Worm (Caenorhabditis elegans): ENCODE measurements around the gene ulp-2.
A peak's percentile ranks its signal among the peaks of the same experiment; 100 is the strongest.

The ulp-2 gene

DNA sequence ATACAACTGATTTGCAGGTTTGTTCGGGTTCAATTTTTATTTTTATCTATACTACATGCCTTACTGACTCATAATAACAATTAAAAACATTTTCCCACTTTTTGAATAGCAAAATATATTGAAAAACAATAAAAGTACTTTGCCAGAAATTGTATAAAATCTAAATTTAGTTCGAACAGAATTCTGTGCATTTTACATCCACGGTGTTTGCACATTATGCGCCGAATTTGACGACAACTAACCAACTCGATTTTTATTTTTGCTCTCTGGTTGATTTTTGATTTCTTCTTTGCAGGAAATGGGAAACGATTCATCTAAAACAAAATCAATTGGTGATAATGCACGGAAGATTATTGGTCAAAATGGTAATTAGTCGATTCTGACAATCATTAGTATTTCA, 12.9 kb downstream of the ulp-2 start (continued):
- TF ChIP-seq lin-35 (GFP tag; optimal IDR thresholded peaks at IDR 0.05) = peak; percentile 23 to 37
- TF ChIP-seq grh-1 (GFP tag; IDR thresholded peaks at IDR 0.05) = no peak
- TF ChIP-seq aha-1 (tag; optimal IDR thresholded peaks at IDR 0.05) = no peak
- no peak for TF ChIP-seq ceh-82 (tag; optimal IDR thresholded peaks at IDR 0.05)
- TF ChIP-seq rnt-1 (tag; optimal IDR thresholded peaks at IDR 0.05) = peak; percentile 12
- TF ChIP-seq nhr-12 (tag; optimal IDR thresholded peaks at IDR 0.05) = no peak
- no peak for TF ChIP-seq unc-86 (tag; optimal IDR thresholded peaks at IDR 0.05)
- TF ChIP-seq lin-14 (GFP tag; optimal IDR thresholded peaks at IDR 0.05) = no peak
- no peak for TF ChIP-seq C34B4.2 (tag; optimal IDR thresholded peaks at IDR 0.05)
- no peak for TF ChIP-seq blmp-1 (tag; optimal IDR thresholded peaks at IDR 0.05)
- TF ChIP-seq ets-5 (GFP tag; IDR thresholded peaks at IDR 0.05) = no peak
- TF ChIP-seq nhr-19 (GFP tag; conservative IDR thresholded peaks at IDR 0.05) = no peak
- no peak for TF ChIP-seq unc-98 (GFP tag; IDR thresholded peaks at IDR 0.05)
- TF ChIP-seq egl-13 (tag; optimal IDR thresholded peaks at IDR 0.05) = no peak
- TF ChIP-seq elt-2 (tag; optimal IDR thresholded peaks at IDR 0.05) = no peak
- TF ChIP-seq nhr-28 (tag; optimal IDR thresholded peaks at IDR 0.05) = no peak
- no peak for TF ChIP-seq ceh-8 (GFP tag; optimal IDR thresholded peaks at IDR 0.05)
- no peak for TF ChIP-seq C04F5.9 (tag; optimal IDR thresholded peaks at IDR 0.05)
- no peak for TF ChIP-seq tbx-2 (tag; optimal IDR thresholded peaks at IDR 0.05)
- TF ChIP-seq pax-3 (tag; optimal IDR thresholded peaks at IDR 0.05) = no peak
- TF ChIP-seq xbp-1 (tag; optimal IDR thresholded peaks at IDR 0.05) = no peak

DNA sequence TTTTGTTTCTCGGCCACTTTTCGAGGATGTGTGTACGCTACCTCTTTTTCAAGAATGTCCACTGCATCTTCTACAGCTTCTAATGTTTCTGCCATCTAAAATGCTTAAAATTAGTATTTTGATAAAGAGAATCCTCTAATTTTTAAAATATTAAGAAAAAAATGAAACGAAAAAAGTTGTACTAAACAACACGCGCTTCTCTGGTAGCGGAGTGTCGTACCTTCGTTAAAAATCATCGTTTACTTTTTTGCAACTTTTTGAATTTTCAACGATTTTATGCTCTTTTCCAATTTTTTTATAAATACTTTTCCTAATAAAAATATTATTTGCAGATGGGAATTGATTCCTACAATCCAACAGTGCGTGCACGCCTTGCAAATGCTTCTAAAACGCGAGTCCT, 14.0 kb downstream of the ulp-2 start, which contains the start of the genes gldi-11 and ZK546.2:
gldi-11 (minus strand) TSS at position 95 of the 400 bp plus-strand sequence.
ZK546.2 (plus strand) TSS at position 333 of the 400 bp plus-strand sequence.
- TF ChIP-seq C16A3.4 (tag; optimal IDR thresholded peaks at IDR 0.05) (no peak), lin-14 (GFP tag; optimal IDR thresholded peaks at IDR 0.05) (no peak), ceh-63 (GFP tag; optimal IDR thresholded peaks at IDR 0.05) (no peak), nhr-71 (tag; optimal IDR thresholded peaks at IDR 0.05) (no peak), nhr-90 (tag; optimal IDR thresholded peaks at IDR 0.05; ENCODE audit: poor library complexity) (peak; percentile 1), rnt-1 (tag; optimal IDR thresholded peaks at IDR 0.05) (no peak), aly-2 (tag; optimal IDR thresholded peaks at IDR 0.05) (no peak), zip-4 (GFP tag; optimal IDR thresholded peaks at IDR 0.05) (no peak), ceh-82 (tag; optimal IDR thresholded peaks at IDR 0.05) (no peak), pag-3 (tag; optimal IDR thresholded peaks at IDR 0.05; ENCODE audit: borderline replicate concordance, insufficient read depth) (no peak), unc-62 (GFP tag; optimal IDR thresholded peaks at IDR 0.05) (no peak), elt-3 (tag; optimal IDR thresholded peaks at IDR 0.05) (no peak), ces-1 (GFP tag; optimal IDR thresholded peaks at IDR 0.05) (no peak), snu-23 (GFP tag; optimal IDR thresholded peaks at IDR 0.05) (no peak), lin-35 (GFP tag; optimal IDR thresholded peaks at IDR 0.05) (peak in 1 of 2 experiments; percentile 31), efl-1 (optimal IDR thresholded peaks at IDR 0.05) (no peak), efl-1 (GFP tag; optimal IDR thresholded peaks at IDR 0.05 in 1 of 2) (peak in 1 of 2 experiments; percentile 89), ceh-88 (GFP tag; IDR thresholded peaks at IDR 0.05) (no peak), nhr-47 (tag; optimal IDR thresholded peaks at IDR 0.05) (no peak), nhr-77 (tag; optimal IDR thresholded peaks at IDR 0.05) (no peak), mef-2 (tag; optimal IDR thresholded peaks at IDR 0.05) (no peak), hlh-17 (GFP tag; optimal IDR thresholded peaks at IDR 0.05; ENCODE audit: borderline replicate concordance) (no peak), Y116A8C.19 (tag; optimal IDR thresholded peaks at IDR 0.05; ENCODE audit: borderline replicate concordance) (no peak), ztf-11 (tag; optimal IDR thresholded peaks at IDR 0.05) (no peak), lin-15B (tag; optimal IDR thresholded peaks at IDR 0.05) (no peak), unc-86 (tag; optimal IDR thresholded peaks at IDR 0.05) (no peak), F16B12.6 (tag; optimal IDR thresholded peaks at IDR 0.05) (peak; percentile 11), skn-1 (tag; optimal IDR thresholded peaks at IDR 0.05) (peak; percentile 5), isw-1 (GFP tag; IDR thresholded peaks at IDR 0.05) (no peak), tlp-1 (tag; optimal IDR thresholded peaks at IDR 0.05) (no peak), nhr-84 (tag; optimal IDR thresholded peaks at IDR 0.05) (no peak), alr-1 (tag; optimal IDR thresholded peaks at IDR 0.05; ENCODE audit: borderline replicate concordance) (no peak), unc-30 (tag; optimal IDR thresholded peaks at IDR 0.05) (no peak), nhr-20 (tag; optimal IDR thresholded peaks at IDR 0.05) (no peak), unc-130 (tag; optimal IDR thresholded peaks at IDR 0.05) (no peak), blmp-1 (tag; optimal IDR thresholded peaks at IDR 0.05) (no peak), sptf-1 (tag; optimal IDR thresholded peaks at IDR 0.05) (no peak)

Data from whole organism, L1 larva.